Worm (Caenorhabditis elegans): ENCODE data around the gene ZC477.4.

ZC477.4 gene

ce11 chrIV:7114599-7114998 is 16.0 kb upstream of the ZC477.4 start, which contains the start of gene nas-8:
nas-8 (plus strand) TSS chrIV:7114899.
- TF ChIP-seq ets-7 (tag; optimal IDR thresholded peaks at IDR 0.05): no peak
- TF ChIP-seq hmbx-1 (tag; optimal IDR thresholded peaks at IDR 0.05): no peak
- no peak for TF ChIP-seq sea-1 (GFP tag; conservative IDR thresholded peaks at IDR 0.05)
- TF ChIP-seq hnd-1 (tag; optimal IDR thresholded peaks at IDR 0.05): no peak
- no peak for TF ChIP-seq scrt-1 (GFP tag; IDR thresholded peaks at IDR 0.05)
- no peak for TF ChIP-seq flt-1 (GFP tag; IDR thresholded peaks at IDR 0.05)
- TF ChIP-seq hmg-4 (GFP tag; optimal IDR thresholded peaks at IDR 0.05): no peak
- TF ChIP-seq ama-1 (optimal IDR thresholded peaks at IDR 0.05): no peak
- no peak for TF ChIP-seq tra-4 (tag; optimal IDR thresholded peaks at IDR 0.05)

- TF ChIP-seq pes-1 (GFP tag; IDR thresholded peaks at IDR 0.05) (no peak), tbx-37 (GFP tag; conservative IDR thresholded peaks at IDR 0.05) (no peak), scrt-1 (GFP tag; IDR thresholded peaks at IDR 0.05) (no peak), ama-1 (optimal IDR thresholded peaks at IDR 0.05) (no peak), sea-1 (GFP tag; conservative IDR thresholded peaks at IDR 0.05) (no peak), aly-1 (tag; optimal IDR thresholded peaks at IDR 0.05) (no peak), hmbx-1 (tag; optimal IDR thresholded peaks at IDR 0.05) (no peak), tbx-11 (GFP tag; IDR thresholded peaks at IDR 0.05) (no peak), flt-1 (GFP tag; IDR thresholded peaks at IDR 0.05) (no peak), tra-4 (tag; optimal IDR thresholded peaks at IDR 0.05) (no peak)
Measured at ce11 chrIV:7111354-7111753, 12.8 kb upstream of the ZC477.4 start, which contains the start of the genes ZC477.7 and ssq-3. ZC477.7 (minus strand) TSS chrIV:7111454. ssq-3 (plus strand) TSS chrIV:7111604.

ce11 chrIV:7107893-7108292 is 9.3 kb upstream of the ZC477.4 start, which contains the start of gene ZC477.2:
ZC477.2 (plus strand) TSS chrIV:7108193.
- TF ChIP-seq tbx-37 (GFP tag; conservative IDR thresholded peaks at IDR 0.05): no peak
- TF ChIP-seq pes-1 (GFP tag; IDR thresholded peaks at IDR 0.05): no peak
- no peak for TF ChIP-seq tbx-11 (GFP tag; IDR thresholded peaks at IDR 0.05)
- TF ChIP-seq ceh-13 (GFP tag; optimal IDR thresholded peaks at IDR 0.05): no peak
- TF ChIP-seq aly-1 (tag; optimal IDR thresholded peaks at IDR 0.05): no peak
- TF ChIP-seq sea-1 (GFP tag; conservative IDR thresholded peaks at IDR 0.05): no peak
- TF ChIP-seq hmg-4 (GFP tag; optimal IDR thresholded peaks at IDR 0.05): no peak
- TF ChIP-seq scrt-1 (GFP tag; IDR thresholded peaks at IDR 0.05): no peak
- no peak for TF ChIP-seq tra-4 (tag; optimal IDR thresholded peaks at IDR 0.05)
- TF ChIP-seq ama-1 (optimal IDR thresholded peaks at IDR 0.05): no peak
- TF ChIP-seq hmbx-1 (tag; optimal IDR thresholded peaks at IDR 0.05): no peak
- no peak for TF ChIP-seq hnd-1 (tag; optimal IDR thresholded peaks at IDR 0.05)
- no peak for TF ChIP-seq B0310.2 (tag; optimal IDR thresholded peaks at IDR 0.05)
- no peak for TF ChIP-seq flt-1 (GFP tag; IDR thresholded peaks at IDR 0.05)
- TF ChIP-seq F13C5.2 (tag; optimal IDR thresholded peaks at IDR 0.05): no peak
- no peak for TF ChIP-seq ceh-36 (tag; optimal IDR thresholded peaks at IDR 0.05)

ce11 chrIV:7103211-7103679 is 4.7 kb upstream of the ZC477.4 start, which contains the start of the genes rde-8 and ZC477.3:
rde-8 (minus strand) TSS chrIV:7103261.
ZC477.3 (plus strand) TSS chrIV:7103492.
- TF ChIP-seq pes-1 (GFP tag; IDR thresholded peaks at IDR 0.05) (no peak), hmbx-1 (tag; optimal IDR thresholded peaks at IDR 0.05) (no peak), tbx-37 (GFP tag; conservative IDR thresholded peaks at IDR 0.05) (no peak), tra-4 (tag; optimal IDR thresholded peaks at IDR 0.05) (no peak), sea-1 (GFP tag; conservative IDR thresholded peaks at IDR 0.05) (no peak), scrt-1 (GFP tag; IDR thresholded peaks at IDR 0.05) (no peak)

ce11 chrIV:7099377-7099776 is 793 bp upstream of the ZC477.4 start:
- no peak for TF ChIP-seq tbx-11 (GFP tag; IDR thresholded peaks at IDR 0.05)
- TF ChIP-seq tra-4 (tag; optimal IDR thresholded peaks at IDR 0.05): no peak
- TF ChIP-seq sea-1 (GFP tag; conservative IDR thresholded peaks at IDR 0.05): no peak
- TF ChIP-seq F13C5.2 (tag; optimal IDR thresholded peaks at IDR 0.05): no peak
- TF ChIP-seq ceh-13 (GFP tag; optimal IDR thresholded peaks at IDR 0.05): no peak

ce11 chrIV:7097450-7097849 is 1.1 kb downstream of the ZC477.4 start:
- no peak for TF ChIP-seq tra-4 (tag; optimal IDR thresholded peaks at IDR 0.05)
- no peak for TF ChIP-seq B0310.2 (tag; optimal IDR thresholded peaks at IDR 0.05)
- TF ChIP-seq scrt-1 (GFP tag; IDR thresholded peaks at IDR 0.05): no peak
- no peak for TF ChIP-seq hnd-1 (tag; optimal IDR thresholded peaks at IDR 0.05)
- no peak for TF ChIP-seq aly-1 (tag; optimal IDR thresholded peaks at IDR 0.05)
- no peak for TF ChIP-seq tbx-37 (GFP tag; conservative IDR thresholded peaks at IDR 0.05)
- no peak for TF ChIP-seq ama-1 (optimal IDR thresholded peaks at IDR 0.05)
- no peak for TF ChIP-seq pes-1 (GFP tag; IDR thresholded peaks at IDR 0.05)
- no peak for TF ChIP-seq flt-1 (GFP tag; IDR thresholded peaks at IDR 0.05)
- TF ChIP-seq ets-7 (tag; optimal IDR thresholded peaks at IDR 0.05): no peak

ce11 chrIV:7096097-7096496 is 2.5 kb downstream of the ZC477.4 start:
- no peak for TF ChIP-seq tra-4 (tag; optimal IDR thresholded peaks at IDR 0.05)
- TF ChIP-seq ets-7 (tag; optimal IDR thresholded peaks at IDR 0.05): no peak
- TF ChIP-seq aly-1 (tag; optimal IDR thresholded peaks at IDR 0.05): no peak
- no peak for TF ChIP-seq hnd-1 (tag; optimal IDR thresholded peaks at IDR 0.05)
- TF ChIP-seq hmbx-1 (tag; optimal IDR thresholded peaks at IDR 0.05): no peak
- TF ChIP-seq tbx-37 (GFP tag; conservative IDR thresholded peaks at IDR 0.05): no peak
- TF ChIP-seq scrt-1 (GFP tag; IDR thresholded peaks at IDR 0.05): no peak
- TF ChIP-seq tbx-11 (GFP tag; IDR thresholded peaks at IDR 0.05): no peak
- TF ChIP-seq ceh-13 (GFP tag; optimal IDR thresholded peaks at IDR 0.05): no peak
- TF ChIP-seq ceh-36 (tag; optimal IDR thresholded peaks at IDR 0.05): no peak
- TF ChIP-seq sea-1 (GFP tag; conservative IDR thresholded peaks at IDR 0.05): no peak
- no peak for TF ChIP-seq F13C5.2 (tag; optimal IDR thresholded peaks at IDR 0.05)
- TF ChIP-seq hmg-4 (GFP tag; optimal IDR thresholded peaks at IDR 0.05): no peak
- TF ChIP-seq flt-1 (GFP tag; IDR thresholded peaks at IDR 0.05): no peak

- TF ChIP-seq ceh-36 (tag; optimal IDR thresholded peaks at IDR 0.05) (no peak), tbx-37 (GFP tag; conservative IDR thresholded peaks at IDR 0.05) (no peak), flt-1 (GFP tag; IDR thresholded peaks at IDR 0.05) (no peak), ama-1 (optimal IDR thresholded peaks at IDR 0.05) (no peak), aly-1 (tag; optimal IDR thresholded peaks at IDR 0.05) (no peak), sea-1 (GFP tag; conservative IDR thresholded peaks at IDR 0.05) (no peak), hmg-4 (GFP tag; optimal IDR thresholded peaks at IDR 0.05) (no peak)
Measured at ce11 chrIV:7095396-7095964, 3.1 kb downstream of the ZC477.4 start.

All from whole organism, early embryonic.